Fruit fly (Drosophila melanogaster) ovary, adult (tissue): ENCODE data around the gene CG15152.

Source experiments
- CG17801 ChIP-seq: fragments of 200-800 bp; optimal IDR thresholded peaks from 2 replicates; lab custom pipeline; 2019; ENCODE audit warnings: missing biosample characterization, mild to moderate bottlenecking, missing genetic modification characterization, moderate library complexity; ENCODE audit not compliant: partially characterized antibody

Gene CG15152

dm6 chr2L:18137591-18138247, 23.4 kb downstream of the CG15152 start, which contains the start of gene kel:
kel (minus strand) TSS chr2L:18138083.
- peak; percentile 63 for TF ChIP-seq CG17801 (GFP tag; lab: Kevin White, UChicago)

- no peak for TF ChIP-seq CG17801 (GFP tag; lab: Kevin White, UChicago)
These were observed 26.2 kb downstream of the CG15152 start for dm6 chr2L:18140544-18140943.

- TF ChIP-seq CG17801 (GFP tag; lab: Kevin White, UChicago): no peak
These were observed 27.4 kb downstream of the CG15152 start for dm6 chr2L:18141471-18142345.

- no peak for TF ChIP-seq CG17801 (GFP tag; lab: Kevin White, UChicago)
These were observed 28.8 kb downstream of the CG15152 start for dm6 chr2L:18143176-18143575.

- no peak for TF ChIP-seq CG17801 (GFP tag; lab: Kevin White, UChicago)
These were observed 30.0 kb downstream of the CG15152 start for dm6 chr2L:18144268-18144834.

- no peak for TF ChIP-seq CG17801 (GFP tag; lab: Kevin White, UChicago)
These were observed 30.9 kb downstream of the CG15152 start for dm6 chr2L:18145253-18145652.

- no peak for TF ChIP-seq CG17801 (GFP tag; lab: Kevin White, UChicago)
These were observed 31.5 kb downstream of the CG15152 start for dm6 chr2L:18145826-18146225.

dm6 chr2L:18146618-18147099, 32.3 kb downstream of the CG15152 start:
- no peak for TF ChIP-seq CG17801 (GFP tag; lab: Kevin White, UChicago)

dm6 chr2L:18147511-18148072, 33.2 kb downstream of the CG15152 start:
- TF ChIP-seq CG17801 (GFP tag; lab: Kevin White, UChicago): no peak

- peak; percentile 43 for TF ChIP-seq CG17801 (GFP tag; lab: Kevin White, UChicago)
These were observed 34.3 kb downstream of the CG15152 start for dm6 chr2L:18148552-18149219.

dm6 chr2L:18149903-18150302, 35.6 kb downstream of the CG15152 start:
- no peak for TF ChIP-seq CG17801 (GFP tag; lab: Kevin White, UChicago)

dm6 chr2L:18150393-18151133, 36.2 kb downstream of the CG15152 start:
- no peak for TF ChIP-seq CG17801 (GFP tag; lab: Kevin White, UChicago)

- no peak for TF ChIP-seq CG17801 (GFP tag; lab: Kevin White, UChicago)
These were observed 36.9 kb downstream of the CG15152 start for dm6 chr2L:18151134-18151825.
